Worm (Caenorhabditis elegans) whole organism, young adult: Measurements from ENCODE around the gene lgc-39.

Experiments used
- F49E8.2 ChIP-seq: sonication (generic microtip); optimal IDR thresholded peaks from 3 replicates; lab custom pipeline; 2017; ENCODE audit warnings: missing genetic modification characterization, mild to moderate bottlenecking, missing compliant biosample characterization, antibody characterized with exemption, moderate library complexity; ENCODE audit not compliant: insufficient read depth
- ZK185.1 ChIP-seq: sonication (generic microtip); optimal IDR thresholded peaks from 2 replicates; lab custom pipeline; 2016; ENCODE audit warnings: mild to moderate bottlenecking, missing genetic modification characterization, missing compliant biosample characterization; ENCODE audit not compliant: poor library complexity, severe bottlenecking
- dpl-1 ChIP-seq: fragments of 150-350 bp; optimal IDR thresholded peaks from 2 replicates; lab custom pipeline; 2014; ENCODE audit warnings: missing biosample characterization, missing genetic modification reagents, missing genetic modification characterization
- ets-4 ChIP-seq: fragments of 200-800 bp; sonication (Bioruptor generic); optimal IDR thresholded peaks from 2 replicates; lab custom pipeline; 2018; ENCODE audit warnings: mild to moderate bottlenecking, missing genetic modification characterization, missing compliant biosample characterization
- madf-6 ChIP-seq: fragments of 200-800 bp; sonication (Bioruptor generic); IDR thresholded peaks from 2 replicates; pipeline ENCODE4 v1.3.6; 2022; ENCODE audit warnings: missing genetic modification reagents, missing genetic modification characterization, missing compliant biosample characterization
- mel-28 ChIP-seq: sonication (generic microtip); optimal IDR thresholded peaks from 2 replicates; lab custom pipeline; 2016; ENCODE audit warnings: borderline replicate concordance, mild to moderate bottlenecking, missing genetic modification characterization, missing compliant biosample characterization
- nhr-27 ChIP-seq: fragments of 200-800 bp; sonication (Bioruptor generic); optimal IDR thresholded peaks from 2 replicates; lab custom pipeline; 2018; ENCODE audit warnings: mild to moderate bottlenecking, missing genetic modification characterization, moderate library complexity, missing compliant biosample characterization
- snpc-4 ChIP-seq, 5 experiments: fragments of 150-350 bp in 1 of 5; sonication (generic microtip) in 4 of 5; optimal IDR thresholded peaks; 2 replicates each; lab custom pipeline; 2014 to 2018; ENCODE audit warnings: missing genetic modification characterization in 5 of 5, missing biosample characterization in 3 of 5, antibody characterized with exemption in 2 of 5, mild to moderate bottlenecking in 2 of 5, missing compliant biosample characterization in 2 of 5, missing genotype in 2 of 5, moderate library complexity in 2 of 5, missing genetic modification reagents in 1 of 5

DNA sequence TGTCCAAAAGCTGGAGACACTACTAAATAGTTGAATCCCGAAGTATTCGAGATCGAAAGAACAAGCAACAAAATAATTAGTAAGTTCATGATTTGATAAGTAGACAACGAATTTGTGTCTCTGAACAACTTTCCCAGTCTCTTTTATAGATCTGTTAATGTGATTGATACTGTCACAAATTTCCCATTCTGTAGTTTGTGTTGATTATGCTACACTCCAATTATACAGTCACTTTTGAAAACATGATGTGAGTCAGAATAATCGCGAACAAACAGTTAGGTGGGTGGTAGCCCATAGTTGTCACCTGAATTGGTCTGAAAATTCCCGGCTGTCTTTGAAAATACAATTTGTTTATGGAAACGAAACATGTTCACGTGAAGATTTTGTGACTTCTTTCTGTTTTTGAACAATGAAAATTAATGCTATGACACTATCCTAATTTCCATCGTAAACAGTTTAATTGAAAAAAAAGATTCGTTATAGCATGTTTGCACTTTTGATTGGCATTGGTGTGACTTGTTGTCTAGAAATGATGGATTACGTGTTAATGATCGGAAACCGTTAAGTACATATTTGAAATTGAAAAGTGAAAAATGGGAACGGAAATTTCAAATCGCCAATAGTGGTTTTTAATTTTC is 11.7 kb upstream of the lgc-39 start, which contains the start of gene ugt-41:
- no peak for TF ChIP-seq mel-28
- no peak for TF ChIP-seq madf-6 (GFP tag; lab: Robert Waterston, UW)
- TF ChIP-seq ZK185.1: no peak
- TF ChIP-seq nhr-27: no peak
- no peak for TF ChIP-seq F49E8.2 (tag; lab: Kevin White, UChicago)
- no peak for TF ChIP-seq ets-4 (GFP tag; lab: Kevin White, UChicago)
- TF ChIP-seq snpc-4 (GFP tag; optimal IDR thresholded peaks at IDR 0.05; lab: Kevin White, UChicago): no peak
- TF ChIP-seq snpc-4 (tag; optimal IDR thresholded peaks at IDR 0.05; lab: Kevin White, UChicago): no peak
- TF ChIP-seq dpl-1 (GFP tag; lab: Kevin White, UChicago): no peak
